Fruit fly (Drosophila melanogaster) whole organism, prepupa: ENCODE measurements around the gene CG13075.

Experiments used
- CG3032 ChIP-seq: fragments of 200-800 bp; optimal IDR thresholded peaks from 2 replicates; lab custom pipeline; 2019; ENCODE audit warnings: missing biosample characterization, mild to moderate bottlenecking, missing genetic modification characterization, moderate library complexity
- CG4318 ChIP-seq: fragments of 200-800 bp; sonication (Bioruptor generic); optimal IDR thresholded peaks from 3 replicates; lab custom pipeline; 2017; ENCODE audit warnings: missing biosample characterization, mild to moderate bottlenecking, missing genetic modification characterization
- CG6792 ChIP-seq: fragments of 200-800 bp; sonication (Bioruptor generic); optimal IDR thresholded peaks from 3 replicates; lab custom pipeline; 2016; ENCODE audit warnings: missing biosample characterization, missing genetic modification characterization
- CG7368 ChIP-seq: fragments of 200-800 bp; sonication (Bioruptor generic); optimal IDR thresholded peaks from 3 replicates; lab custom pipeline; 2016; ENCODE audit warnings: missing biosample characterization, missing genetic modification characterization
- Eip78C ChIP-seq: fragments of 200-800 bp; sonication (Bioruptor generic); peaks from one replicate; lab custom pipeline; 2016; ENCODE audit warnings: missing biosample characterization, missing genetic modification characterization
- Sox14 ChIP-seq: fragments of 200-800 bp; sonication (Bioruptor generic); optimal IDR thresholded peaks from 3 replicates; lab custom pipeline; 2016; ENCODE audit warnings: missing biosample characterization, missing genetic modification characterization
- Sox15 ChIP-seq: fragments of 200-800 bp; sonication (Bioruptor generic); optimal IDR thresholded peaks from 3 replicates; lab custom pipeline; 2016; ENCODE audit warnings: missing biosample characterization, missing genetic modification characterization
- achi ChIP-seq: fragments of 200-800 bp; sonication (Bioruptor generic); optimal IDR thresholded peaks from 3 replicates; lab custom pipeline; 2016; ENCODE audit warnings: missing biosample characterization, missing genetic modification characterization
- dsx ChIP-seq: fragments of 200-800 bp; optimal IDR thresholded peaks from 3 replicates; lab custom pipeline; 2019; ENCODE audit warnings: missing biosample characterization, mild to moderate bottlenecking, missing genetic modification characterization, moderate library complexity; ENCODE audit not compliant: poor library complexity, severe bottlenecking
- eg ChIP-seq: fragments of 200-800 bp; sonication (Bioruptor generic); IDR thresholded peaks from 3 replicates; pipeline ENCODE4 v1.3.6; 2022; ENCODE audit warnings: missing biosample characterization, missing genetic modification characterization
- esn ChIP-seq: fragments of 200-800 bp; sonication (Bioruptor generic); optimal IDR thresholded peaks from 2 replicates; lab custom pipeline; 2016; ENCODE audit warnings: missing biosample characterization, mild to moderate bottlenecking, missing genetic modification characterization, moderate library complexity
- ss ChIP-seq, 2 experiments: fragments of 200-800 bp; sonication (Bioruptor generic); optimal IDR thresholded peaks; 2 replicates in 1 of 2; 3 replicates in 1 of 2; lab custom pipeline; 2017 to 2018; ENCODE audit warnings: mild to moderate bottlenecking in 2 of 2, missing biosample characterization in 2 of 2, missing genetic modification characterization in 2 of 2, moderate library complexity in 1 of 2
- svp ChIP-seq: fragments of 200-800 bp; sonication (Bioruptor generic); peaks from one replicate; lab custom pipeline; 2016; ENCODE audit warnings: missing biosample characterization, missing genetic modification characterization

The CG13075 gene

DNA sequence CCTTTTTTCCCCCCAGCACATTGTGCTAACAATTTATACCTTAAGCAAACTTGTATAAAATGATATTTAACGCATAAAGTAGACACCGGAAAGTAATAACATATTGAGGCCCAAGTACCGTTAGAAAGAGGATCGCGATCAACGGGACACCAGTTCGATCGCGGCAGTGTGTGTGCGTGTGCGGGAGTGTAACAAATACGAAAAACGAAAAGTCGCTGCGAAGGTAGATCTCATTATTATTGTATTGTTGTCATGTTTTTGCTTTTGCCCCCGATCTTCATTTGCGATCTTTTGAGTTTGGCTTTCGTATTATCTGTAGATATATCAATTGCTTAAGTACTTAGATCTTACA is 48.2 kb downstream of the CG13075 start:
- no peak for TF ChIP-seq esn
- TF ChIP-seq svp = no peak
- TF ChIP-seq Sox15 (GFP tag; lab: Kevin White, UChicago) = no peak
- TF ChIP-seq CG3032 (tag; lab: Kevin White, UChicago) = no peak
- no peak for TF ChIP-seq dsx
- TF ChIP-seq CG7368 (GFP tag; lab: Kevin White, UChicago) = no peak
- TF ChIP-seq Eip78C (GFP tag; lab: Kevin White, UChicago) = no peak
- TF ChIP-seq eg (GFP tag; lab: Robert Waterston, UW) = no peak
- no peak for TF ChIP-seq Sox14 (GFP tag; lab: Kevin White, UChicago)
- TF ChIP-seq CG4318 (GFP tag; lab: Kevin White, UChicago) = no peak
- TF ChIP-seq ss (GFP tag; optimal IDR thresholded peaks at IDR 0.05; lab: Kevin White, UChicago) = no peak
- TF ChIP-seq CG6792 = no peak
- TF ChIP-seq achi = no peak
- TF ChIP-seq, all 60 proteins: peak for 0
